Worm (Caenorhabditis elegans) whole organism, L3 larva: ENCODE data around the gene dhs-21.

ENCODE experiments used
- ama-1 ChIP-seq: fragments of 150-350 bp; optimal IDR thresholded peaks from 2 replicates; lab custom pipeline; 2018
- elt-2 ChIP-seq: sonication (generic microtip); optimal IDR thresholded peaks from 2 replicates; lab custom pipeline; 2016; ENCODE audit warnings: missing genetic modification reagents, mild to moderate bottlenecking, missing genetic modification characterization, missing compliant biosample characterization
- fkh-2 ChIP-seq: fragments of 150-350 bp; optimal IDR thresholded peaks from 2 replicates; lab custom pipeline; 2014; ENCODE audit warnings: missing biosample characterization, missing genetic modification reagents, missing genetic modification characterization
- hmg-11 ChIP-seq: sonication (generic microtip); optimal IDR thresholded peaks from 2 replicates; lab custom pipeline; 2016; ENCODE audit warnings: missing genetic modification characterization, missing compliant biosample characterization
- pha-4 ChIP-seq: fragments of 150-350 bp; optimal IDR thresholded peaks from 2 replicates; lab custom pipeline; 2014; ENCODE audit warnings: missing biosample characterization, missing genetic modification reagents, missing genetic modification characterization
- unc-62 ChIP-seq: fragments of 150-350 bp; sonication (generic microtip); optimal IDR thresholded peaks from 4 replicates; lab custom pipeline; 2014; ENCODE audit warnings: missing biosample characterization, missing genetic modification reagents, missing genetic modification characterization
- ztf-4 ChIP-seq: fragments of 150-350 bp; optimal IDR thresholded peaks from 2 replicates; lab custom pipeline; 2014; ENCODE audit warnings: missing biosample characterization, missing genetic modification characterization

ce11 chrV:12696790-12697189, 36.7 kb downstream of the dhs-21 start:
- no peak for TF ChIP-seq pha-4 (tag; lab: Kevin White, UChicago)
- no peak for TF ChIP-seq unc-62
- no peak for TF ChIP-seq ztf-4 (tag; lab: Kevin White, UChicago)
- TF ChIP-seq fkh-2 (tag; lab: Kevin White, UChicago) = no peak
- no peak for TF ChIP-seq hmg-11 (tag; lab: Kevin White, UChicago)
- no peak for TF ChIP-seq ama-1
- no peak for TF ChIP-seq elt-2 (tag; lab: Kevin White, UChicago)
